Comparison of ENCODE assay signal across 1 fruit fly cellular context in the genomic region with DNA sequence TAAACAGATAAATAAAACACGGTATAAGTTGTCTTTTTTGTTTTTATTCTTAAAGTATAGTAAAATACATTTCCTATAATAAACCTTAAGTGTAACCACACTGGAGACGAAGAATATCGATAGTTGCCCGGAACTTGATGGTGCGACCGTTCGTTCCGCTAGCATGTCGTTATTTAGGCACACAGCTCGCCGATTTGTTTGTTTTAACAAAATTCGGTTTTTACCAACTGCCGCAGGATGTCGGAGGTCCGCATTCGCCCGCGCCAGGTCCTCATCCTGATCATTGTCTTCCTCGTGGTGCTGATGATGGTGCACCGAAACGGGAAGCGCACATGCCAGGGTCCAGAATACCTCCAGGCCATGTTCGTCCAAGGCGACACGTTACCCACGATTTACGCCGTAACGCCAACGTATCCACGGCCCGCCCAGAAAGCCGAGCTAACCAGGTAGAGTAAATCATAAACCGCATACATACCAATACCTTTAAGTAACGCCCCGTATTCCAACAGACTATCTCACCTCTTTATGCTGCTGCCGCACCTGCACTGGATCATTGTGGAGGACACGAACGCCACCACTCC.
A peak's percentile ranks its signal among the peaks of the same experiment; 100 is the strongest.
TF ChIP-seq lines count a peak whose summit lies in the region.

A gene (plus strand): TSS at position 163 of the 581 bp plus-strand sequence.

TF ChIP-seq in whole organism, embryonic, 481 proteins besides CTCF, POLR2A, EP300 and RAD21 (continued from another document):
- TF ChIP-seq dimm (GFP tag; IDR thresholded peaks at IDR 0.05; lab: Robert Waterston, UW) (no peak), CG16815 (GFP tag; optimal IDR thresholded peaks at IDR 0.05; lab: Kevin White, UChicago) (no peak), CG7556 (GFP tag; optimal IDR thresholded peaks at IDR 0.05; lab: Kevin White, UChicago) (no peak), CG10209 (GFP tag; optimal IDR thresholded peaks at IDR 0.05; lab: Kevin White, UChicago) (no peak), Mes4 (GFP tag; optimal IDR thresholded peaks at IDR 0.05; lab: Kevin White, UChicago) (no peak), hkb (optimal IDR thresholded peaks at IDR 0.05; lab: Kevin White, UChicago) (no peak), hkb (GFP tag; IDR thresholded peaks at IDR 0.05; lab: Robert Waterston, UW) (no peak), ftz-f1 (GFP tag; optimal IDR thresholded peaks at IDR 0.05; lab: Kevin White, UChicago) (no peak), CG31224 (GFP tag; IDR thresholded peaks at IDR 0.05; lab: Robert Waterston, UW) (no peak), yki (optimal IDR thresholded peaks at IDR 0.05; lab: Kevin White, UChicago) (no peak), Dek (tag; optimal IDR thresholded peaks at IDR 0.05; lab: Kevin White, UChicago) (no peak), Med (GFP tag; lab: Kevin White, UChicago) (no peak), aop (GFP tag; IDR thresholded peaks at IDR 0.05; lab: Robert Waterston, UW) (no peak), CG5180 (GFP tag; optimal IDR thresholded peaks at IDR 0.05; lab: Kevin White, UChicago) (no peak), sens-2 (GFP tag; IDR thresholded peaks at IDR 0.05; lab: Robert Waterston, UW) (no peak), Ptx1 (GFP tag; IDR thresholded peaks at IDR 0.05; lab: Robert Waterston, UW) (no peak), CG6689 (GFP tag; IDR thresholded peaks at IDR 0.05; lab: Robert Waterston, UW) (no peak), ken (GFP tag; IDR thresholded peaks at IDR 0.05; lab: Robert Waterston, UW) (no peak), Vsx1 (GFP tag; optimal IDR thresholded peaks at IDR 0.05; lab: Kevin White, UChicago) (no peak), NC2β (GFP tag; optimal IDR thresholded peaks at IDR 0.05; lab: Kevin White, UChicago) (no peak), sr (GFP tag; IDR thresholded peaks at IDR 0.05; lab: Robert Waterston, UW) (no peak), CG10147 (GFP tag; optimal IDR thresholded peaks at IDR 0.05; lab: Kevin White, UChicago) (no peak), CG16813 (GFP tag; IDR thresholded peaks at IDR 0.05; lab: Robert Waterston, UW; ENCODE audit: partially characterized antibody) (peak; percentile 58), ab (GFP tag; optimal IDR thresholded peaks at IDR 0.05; lab: Kevin White, UChicago) (no peak), E2f2 (GFP tag; IDR thresholded peaks at IDR 0.05; lab: Robert Waterston, UW) (no peak; the same call in 1 of the 2 replicates), Ets97D (GFP tag; optimal IDR thresholded peaks at IDR 0.05; lab: Kevin White, UChicago) (peak; percentile 47), Deaf1 (tag; optimal IDR thresholded peaks at IDR 0.05; lab: Kevin White, UChicago) (no peak), chinmo (GFP tag; IDR thresholded peaks at IDR 0.05; lab: Robert Waterston, UW; ENCODE audit: partially characterized antibody) (no peak), CG14710 (tag; optimal IDR thresholded peaks at IDR 0.05; lab: Kevin White, UChicago) (peak; percentile 99), ci (GFP tag; IDR thresholded peaks at IDR 0.05; lab: Robert Waterston, UW) (no peak; the same call in 2 of the 3 replicates), Rfx (GFP tag; IDR thresholded peaks at IDR 0.05; lab: Robert Waterston, UW) (no peak), CG15696 (tag; optimal IDR thresholded peaks at IDR 0.05; lab: Kevin White, UChicago) (no peak), HmgD (GFP tag; optimal IDR thresholded peaks at IDR 0.05; lab: Kevin White, UChicago) (no peak), Hr39 (optimal IDR thresholded peaks at IDR 0.05; lab: Kevin White, UChicago) (no peak), B-H1 (GFP tag; IDR thresholded peaks at IDR 0.05; lab: Robert Waterston, UW) (no peak), gfzf (GFP tag; optimal IDR thresholded peaks at IDR 0.05; lab: Kevin White, UChicago) (peak; percentile 76), Sry-δ (GFP tag; optimal IDR thresholded peaks at IDR 0.05; lab: Kevin White, UChicago) (peak; percentile 57), Sin3A (optimal IDR thresholded peaks at IDR 0.05; lab: Kevin White, UChicago) (peak; percentile 13), toy (GFP tag; IDR thresholded peaks at IDR 0.05; lab: Robert Waterston, UW) (no peak), CG13424 (tag; optimal IDR thresholded peaks at IDR 0.05; lab: Kevin White, UChicago) (no peak), trem (tag; optimal IDR thresholded peaks at IDR 0.05; lab: Kevin White, UChicago) (no peak), chn (GFP tag; optimal IDR thresholded peaks at IDR 0.05; lab: Kevin White, UChicago) (no peak), CG14441 (GFP tag; IDR thresholded peaks at IDR 0.05; lab: Robert Waterston, UW) (no peak), CG31388 (GFP tag; optimal IDR thresholded peaks at IDR 0.05; lab: Kevin White, UChicago) (no peak), psq (GFP tag; optimal IDR thresholded peaks at IDR 0.05; lab: Kevin White, UChicago) (no peak), ap (GFP tag; IDR thresholded peaks at IDR 0.05; lab: Robert Waterston, UW) (no peak), Ets65A (GFP tag; lab: Kevin White, UChicago) (peak; percentile 60), stwl (tag; optimal IDR thresholded peaks at IDR 0.05; lab: Kevin White, UChicago) (peak; percentile 76), Elba2 (GFP tag; optimal IDR thresholded peaks at IDR 0.05; lab: Kevin White, UChicago) (no peak), Opbp (GFP tag; IDR thresholded peaks at IDR 0.05; lab: Robert Waterston, UW; ENCODE audit: partially characterized antibody) (peak; percentile 61; the same call in 1 of the 3 replicates), CG14860 (GFP tag; IDR thresholded peaks at IDR 0.05; lab: Robert Waterston, UW; ENCODE audit: partially characterized antibody) (0 out of 3 replicates have a peak, but pooled peaks have one; percentile 43), bcd (GFP tag; optimal IDR thresholded peaks at IDR 0.05; lab: Kevin White, UChicago) (no peak), al (GFP tag; IDR thresholded peaks at IDR 0.05; lab: Robert Waterston, UW) (no peak), CG15514 (GFP tag; optimal IDR thresholded peaks at IDR 0.05; lab: Kevin White, UChicago) (peak; percentile 70), CG7963 (GFP tag; IDR thresholded peaks at IDR 0.05; lab: Robert Waterston, UW; ENCODE audit: partially characterized antibody) (peak; percentile 20; the same call in 1 of the 3 replicates)
